Worm (Caenorhabditis elegans) whole organism, L4 larva: ENCODE measurements around the gene M106.3.
A peak's percentile ranks its signal among the peaks of the same experiment; 100 is the strongest.

Experiments
- F49E8.2 ChIP-seq: sonication (generic microtip); optimal IDR thresholded peaks from 2 replicates; lab custom pipeline; 2016; ENCODE audit warnings: missing compliant biosample characterization, mild to moderate bottlenecking, missing genetic modification characterization, borderline replicate concordance
- Y105C5A.15 ChIP-seq: fragments of 200-800 bp; sonication (Bioruptor generic); IDR thresholded peaks from 2 replicates; pipeline ENCODE4 v1.3.6; 2022; ENCODE audit warnings: missing genetic modification characterization, missing compliant biosample characterization
- Y48G9A.11 ChIP-seq: fragments of 200-800 bp; sonication (Bioruptor generic); IDR thresholded peaks from 2 replicates; pipeline ENCODE4 v1.3.6; 2022; ENCODE audit warnings: missing genetic modification reagents, missing genetic modification characterization, missing compliant biosample characterization
- ZK546.5 ChIP-seq, 2 experiments: sonication (generic microtip); optimal IDR thresholded peaks; 2 replicates each; lab custom pipeline; 2017; ENCODE audit warnings: missing biosample characterization in 2 of 2, missing genetic modification characterization in 2 of 2
- aly-2 ChIP-seq: sonication (generic microtip); optimal IDR thresholded peaks from 2 replicates; lab custom pipeline; 2018; ENCODE audit warnings: missing biosample characterization, missing genetic modification characterization
- attf-4 ChIP-seq: sonication (generic microtip); optimal IDR thresholded peaks from 3 replicates; lab custom pipeline; 2017; ENCODE audit warnings: missing biosample characterization, missing genetic modification characterization
- ceh-28 ChIP-seq: fragments of 150-350 bp; optimal IDR thresholded peaks from 2 replicates; lab custom pipeline; 2014; ENCODE audit warnings: missing biosample characterization, missing genetic modification reagents, missing genetic modification characterization
- ceh-32 ChIP-seq: sonication (generic microtip); optimal IDR thresholded peaks from 2 replicates; lab custom pipeline; 2016; ENCODE audit warnings: mild to moderate bottlenecking, missing genetic modification characterization, missing compliant biosample characterization; ENCODE audit not compliant: poor library complexity
- daf-16 ChIP-seq, 3 experiments: sonication (generic microtip); optimal IDR thresholded peaks; 2 replicates each; lab custom pipeline; 2016 to 2017; ENCODE audit warnings: missing genetic modification characterization in 3 of 3, missing genetic modification reagents in 3 of 3, mild to moderate bottlenecking in 2 of 3, missing compliant biosample characterization in 2 of 3, missing biosample characterization in 1 of 3, moderate library complexity in 1 of 3
- dmd-6 ChIP-seq: fragments of 200-800 bp; sonication (Bioruptor generic); IDR thresholded peaks from 2 replicates; pipeline ENCODE4 v1.3.6; 2022; ENCODE audit warnings: missing genetic modification reagents, missing genetic modification characterization, missing compliant biosample characterization
- dmd-9 ChIP-seq: fragments of 200-800 bp; sonication (Bioruptor generic); IDR thresholded peaks from 2 replicates; pipeline ENCODE4 v1.3.6; 2022; ENCODE audit warnings: missing genetic modification reagents, missing genetic modification characterization, missing compliant biosample characterization
- dve-1 ChIP-seq: sonication (generic microtip); optimal IDR thresholded peaks from 2 replicates; lab custom pipeline; 2017; ENCODE audit warnings: antibody characterized with exemption, mild to moderate bottlenecking, missing genetic modification characterization, missing compliant biosample characterization; ENCODE audit not compliant: insufficient read depth
- egl-43 ChIP-seq: fragments of 200-800 bp; sonication (Bioruptor generic); IDR thresholded peaks from 2 replicates; pipeline ENCODE4 v1.3.6; 2022; ENCODE audit warnings: missing genetic modification reagents, missing genetic modification characterization, missing compliant biosample characterization
- hlh-11 ChIP-seq: fragments of 200-800 bp; sonication (Bioruptor generic); optimal IDR thresholded peaks from 2 replicates; lab custom pipeline; 2018; ENCODE audit warnings: mild to moderate bottlenecking, missing genetic modification characterization, missing compliant biosample characterization
- hlh-30 ChIP-seq: sonication (generic microtip); optimal IDR thresholded peaks from 2 replicates; lab custom pipeline; 2017; ENCODE audit warnings: antibody characterized with exemption, mild to moderate bottlenecking, missing genetic modification characterization, missing compliant biosample characterization; ENCODE audit not compliant: insufficient read depth
- hmg-1.1 ChIP-seq: fragments of 200-800 bp; sonication (Bioruptor generic); IDR thresholded peaks from 2 replicates; pipeline ENCODE4 v1.3.6; 2022; ENCODE audit warnings: missing genetic modification reagents, missing genetic modification characterization, missing compliant biosample characterization
- lin-13 ChIP-seq: fragments of 150-350 bp; optimal IDR thresholded peaks from 2 replicates; lab custom pipeline; 2014; ENCODE audit warnings: missing biosample characterization, missing genetic modification reagents, missing genetic modification characterization
- lin-29 ChIP-seq: fragments of 200-800 bp; sonication (Bioruptor generic); IDR thresholded peaks from 2 replicates; pipeline ENCODE4 v1.3.6; 2022; ENCODE audit warnings: missing genetic modification reagents, missing genetic modification characterization, missing compliant biosample characterization
- lin-39 ChIP-seq: fragments of 150-350 bp; optimal IDR thresholded peaks from 2 replicates; lab custom pipeline; 2014; ENCODE audit warnings: missing biosample characterization, missing genetic modification reagents, missing genetic modification characterization
- lsy-2 ChIP-seq, 2 experiments: fragments of 150-350 bp in 1 of 2; sonication (generic microtip) in 1 of 2; optimal IDR thresholded peaks; 2 replicates each; lab custom pipeline; 2014 to 2017; ENCODE audit warnings: missing biosample characterization in 2 of 2, missing genetic modification characterization in 2 of 2
- madf-9 ChIP-seq: fragments of 200-800 bp; sonication (Bioruptor generic); conservative IDR thresholded peaks from 2 replicates; pipeline ENCODE4 v1.3.6; 2022; ENCODE audit warnings: missing genetic modification reagents, missing genetic modification characterization, missing compliant biosample characterization
- mdt-29 ChIP-seq: fragments of 200-800 bp; sonication (Bioruptor generic); IDR thresholded peaks from 2 replicates; pipeline ENCODE4 v1.3.6; 2022; ENCODE audit warnings: missing genetic modification reagents, missing genetic modification characterization, missing compliant biosample characterization
- mep-1 ChIP-seq: fragments of 150-350 bp; sonication (generic microtip); optimal IDR thresholded peaks from 3 replicates; lab custom pipeline; 2014; ENCODE audit warnings: missing biosample characterization, missing genetic modification characterization
- mes-2 ChIP-seq: sonication (generic microtip); optimal IDR thresholded peaks from 2 replicates; lab custom pipeline; 2016; ENCODE audit warnings: missing genotype, mild to moderate bottlenecking, missing genetic modification characterization, missing compliant biosample characterization; ENCODE audit not compliant: poor library complexity, severe bottlenecking
- mxl-2 ChIP-seq: fragments of 200-800 bp; sonication (Bioruptor generic); conservative IDR thresholded peaks from 2 replicates; pipeline ENCODE4 v1.3.6; 2022; ENCODE audit warnings: missing genetic modification reagents, missing genetic modification characterization, missing compliant biosample characterization
- nhr-28 ChIP-seq: fragments of 150-350 bp; optimal IDR thresholded peaks from 2 replicates; lab custom pipeline; 2014; ENCODE audit warnings: missing biosample characterization, missing genetic modification characterization
- nhr-77 ChIP-seq: fragments of 150-350 bp; optimal IDR thresholded peaks from 2 replicates; lab custom pipeline; 2014; ENCODE audit warnings: missing biosample characterization, missing genetic modification characterization
- php-3 ChIP-seq: fragments of 200-800 bp; sonication (Bioruptor generic); IDR thresholded peaks from 2 replicates; pipeline ENCODE4 v1.3.6; 2022; ENCODE audit warnings: missing genetic modification reagents, missing genetic modification characterization, missing compliant biosample characterization
- pqm-1 ChIP-seq: sonication (generic microtip); optimal IDR thresholded peaks from 2 replicates; lab custom pipeline; 2017; ENCODE audit warnings: missing biosample characterization, missing genetic modification characterization
- saeg-2 ChIP-seq: fragments of 200-800 bp; sonication (Bioruptor generic); IDR thresholded peaks from 2 replicates; pipeline ENCODE4 v1.3.6; 2022; ENCODE audit warnings: missing genetic modification reagents, missing genetic modification characterization, missing compliant biosample characterization
- set-16 ChIP-seq: fragments of 200-800 bp; sonication (Bioruptor generic); IDR thresholded peaks from 2 replicates; pipeline ENCODE4 v1.3.6; 2022; ENCODE audit warnings: missing genetic modification reagents, missing genetic modification characterization, missing compliant biosample characterization
- unc-130 ChIP-seq: sonication (generic microtip); optimal IDR thresholded peaks from 2 replicates; lab custom pipeline; 2016; ENCODE audit warnings: missing genetic modification reagents, missing genetic modification characterization, missing compliant biosample characterization
- unc-62 ChIP-seq, 3 experiments: fragments of 150-350 bp in 1 of 3; sonication (generic microtip); optimal IDR thresholded peaks in 2 of 3; peaks in 1 of 3; 1 replicate in 1 of 3; 2 replicates in 2 of 3; lab custom pipeline; 2014 to 2017; ENCODE audit warnings: missing biosample characterization in 3 of 3, missing genetic modification characterization in 3 of 3, missing genetic modification reagents in 3 of 3, missing genotype in 1 of 3
- ztf-11 ChIP-seq: fragments of 150-350 bp; optimal IDR thresholded peaks from 2 replicates; lab custom pipeline; 2014; ENCODE audit warnings: missing biosample characterization, missing genetic modification characterization

Gene M106.3

ce11 chrII:10868670-10869246 lies 8.0 kb upstream of the M106.3 start, which contains the start of the genes gmps-1 and cap-2 (continued):
- peak; percentile 91 for TF ChIP-seq saeg-2 (GFP tag; lab: Robert Waterston, UW)
- TF ChIP-seq hlh-30 (tag; lab: Kevin White, UChicago), result peak; percentile 92
- TF ChIP-seq Y48G9A.11 (GFP tag; lab: Robert Waterston, UW), result peak; percentile 78
- peak; percentile 74 for TF ChIP-seq set-16 (GFP tag; lab: Robert Waterston, UW)
- TF ChIP-seq aly-2, result no peak
- peak in 1 of 2 experiments; percentile 58 for TF ChIP-seq unc-62 (GFP tag; optimal IDR thresholded peaks at IDR 0.05 in 1 of 2; lab: Kevin White, UChicago)
- no peak for TF ChIP-seq unc-62 (tag; optimal IDR thresholded peaks at IDR 0.05; lab: Kevin White, UChicago)
- peak; percentile 92 for TF ChIP-seq egl-43 (GFP tag; lab: Robert Waterston, UW)
- peak; percentile 82 for TF ChIP-seq lin-13 (GFP tag; lab: Kevin White, UChicago)
- peak; percentile 96 for TF ChIP-seq nhr-77 (tag; lab: Kevin White, UChicago)
- peak; percentile 75 for TF ChIP-seq ceh-28 (tag; lab: Kevin White, UChicago)
- TF ChIP-seq lin-39 (tag; lab: Kevin White, UChicago), result peak; percentile 67
- no peak for TF ChIP-seq attf-4
- TF ChIP-seq Y105C5A.15, result peak; percentile 56; the same call in 1 of the 2 replicates
- TF ChIP-seq lin-29 (GFP tag; lab: Robert Waterston, UW), result peak; percentile 86
- TF ChIP-seq ceh-32, result peak; percentile 81
- peak; percentile 93 for TF ChIP-seq dmd-9 (GFP tag; lab: Robert Waterston, UW)
- TF ChIP-seq mxl-2, result peak; percentile 76; the same call in 1 of the 2 replicates
- peak in 1 of 2 experiments; percentile 20 for TF ChIP-seq ZK546.5 (tag; optimal IDR thresholded peaks at IDR 0.05; lab: Kevin White, UChicago)
- TF ChIP-seq ztf-11 (tag; lab: Kevin White, UChicago), result no peak
- peak; percentile 83 for TF ChIP-seq php-3 (GFP tag; lab: Robert Waterston, UW)
- TF ChIP-seq, all 104 proteins: peak for 83

ce11 chrII:10867219-10867618 lies 6.5 kb upstream of the M106.3 start:
- TF ChIP-seq hmg-1.1 (peak; percentile 65), mdt-29 (GFP tag; lab: Robert Waterston, UW) (no peak), dve-1 (tag; lab: Kevin White, UChicago) (peak; percentile 82), unc-62 (GFP tag; optimal IDR thresholded peaks at IDR 0.05 in 1 of 2; lab: Kevin White, UChicago) (no peak), unc-62 (tag; optimal IDR thresholded peaks at IDR 0.05; lab: Kevin White, UChicago) (no peak), F49E8.2 (tag; lab: Kevin White, UChicago) (no peak), pqm-1 (tag; lab: Kevin White, UChicago) (peak; percentile 31), mep-1 (tag; lab: Kevin White, UChicago) (peak; percentile 29), unc-130 (GFP tag; lab: Kevin White, UChicago) (no peak), madf-9 (no peak), daf-16 (GFP tag; optimal IDR thresholded peaks at IDR 0.05; lab: Kevin White, UChicago) (no peak), daf-16 (tag; optimal IDR thresholded peaks at IDR 0.05; lab: Kevin White, UChicago) (peak; percentile 44), nhr-28 (tag; lab: Kevin White, UChicago) (peak; percentile 43), nhr-77 (tag; lab: Kevin White, UChicago) (peak; percentile 19), hlh-30 (tag; lab: Kevin White, UChicago) (peak; percentile 6), dmd-6 (GFP tag; lab: Robert Waterston, UW) (peak; percentile 51), lsy-2 (tag; optimal IDR thresholded peaks at IDR 0.05; lab: Kevin White, UChicago) (peak; percentile 4 to 76), hlh-11 (peak; percentile 51), mes-2 (tag; lab: Kevin White, UChicago) (peak; percentile 53)
